Fruit fly (Drosophila melanogaster): ENCODE results near the gene CG31272.

- TF ChIP-seq CG34367 (tag; optimal IDR thresholded peaks at IDR 0.05): no peak
- TF ChIP-seq EcR (GFP tag; optimal IDR thresholded peaks at IDR 0.05): no peak
- TF ChIP-seq CG13204 (GFP tag; optimal IDR thresholded peaks at IDR 0.05): no peak
Observed at dm6 chr3R:10759348-10759847, at the start of gene CG31272.

Measured in whole organism, pupa.